Worm (Caenorhabditis elegans) whole organism, L4 larva: Measurements from ENCODE around the gene srt-41.

Experiments
- R02D3.7 ChIP-seq: fragments of 150-350 bp; sonication (generic microtip); optimal IDR thresholded peaks from 3 replicates; lab custom pipeline; 2014; ENCODE audit warnings: missing biosample characterization, missing genetic modification characterization
- T26A8.4 ChIP-seq: fragments of 200-800 bp; sonication (Bioruptor generic); IDR thresholded peaks from 2 replicates; pipeline ENCODE4 v1.3.6; 2022; ENCODE audit warnings: missing genetic modification characterization, missing compliant biosample characterization
- Y5F2A.4 ChIP-seq: fragments of 200-800 bp; sonication (Bioruptor generic); optimal IDR thresholded peaks from 2 replicates; lab custom pipeline; 2018; ENCODE audit warnings: mild to moderate bottlenecking, missing genetic modification characterization, missing compliant biosample characterization
- arid-1 ChIP-seq: fragments of 200-800 bp; sonication (Bioruptor generic); conservative IDR thresholded peaks from 2 replicates; pipeline ENCODE4 v1.3.6; 2022; ENCODE audit warnings: missing genetic modification reagents, missing genetic modification characterization, missing compliant biosample characterization
- ceh-20 ChIP-seq: fragments of 200-800 bp; sonication (Bioruptor generic); IDR thresholded peaks from 2 replicates; pipeline ENCODE4 v1.3.6; 2022; ENCODE audit warnings: missing genetic modification reagents, missing genetic modification characterization, missing compliant biosample characterization
- ceh-44 ChIP-seq: fragments of 200-800 bp; sonication (Bioruptor generic); IDR thresholded peaks from 2 replicates; pipeline ENCODE4 v1.3.6; 2022; ENCODE audit warnings: missing genetic modification reagents, missing genetic modification characterization, missing compliant biosample characterization
- daf-16 ChIP-seq, 3 experiments: sonication (generic microtip); optimal IDR thresholded peaks; 2 replicates each; lab custom pipeline; 2016 to 2017; ENCODE audit warnings: missing genetic modification characterization in 3 of 3, missing genetic modification reagents in 3 of 3, mild to moderate bottlenecking in 2 of 3, missing compliant biosample characterization in 2 of 3, missing biosample characterization in 1 of 3, moderate library complexity in 1 of 3
- daf-19 ChIP-seq: fragments of 200-800 bp; sonication (Bioruptor generic); conservative IDR thresholded peaks from 2 replicates; pipeline ENCODE4 v1.3.6; 2022; ENCODE audit warnings: missing genetic modification characterization, missing compliant biosample characterization
- dmd-8 ChIP-seq: fragments of 200-800 bp; sonication (Bioruptor generic); IDR thresholded peaks from 2 replicates; pipeline ENCODE4 v1.3.6; 2022; ENCODE audit warnings: missing genetic modification characterization, missing compliant biosample characterization
- dpl-1 ChIP-seq: fragments of 150-350 bp; optimal IDR thresholded peaks from 2 replicates; lab custom pipeline; 2014; ENCODE audit warnings: missing biosample characterization, missing genetic modification reagents, missing genetic modification characterization
- duxl-1 ChIP-seq: sonication (generic microtip); optimal IDR thresholded peaks from 2 replicates; lab custom pipeline; 2016; ENCODE audit warnings: mild to moderate bottlenecking, missing genetic modification characterization, moderate library complexity, missing compliant biosample characterization; ENCODE audit not compliant: poor library complexity
- egl-43 ChIP-seq: fragments of 200-800 bp; sonication (Bioruptor generic); IDR thresholded peaks from 2 replicates; pipeline ENCODE4 v1.3.6; 2022; ENCODE audit warnings: missing genetic modification reagents, missing genetic modification characterization, missing compliant biosample characterization
- fkh-10 ChIP-seq: fragments of 150-350 bp; optimal IDR thresholded peaks from 2 replicates; lab custom pipeline; 2014; ENCODE audit warnings: missing biosample characterization, missing genetic modification reagents, missing genetic modification characterization
- fos-1 ChIP-seq: fragments of 150-350 bp; optimal IDR thresholded peaks from 2 replicates; lab custom pipeline; 2014; ENCODE audit warnings: missing biosample characterization, missing genetic modification characterization
- hif-1 ChIP-seq, 2 experiments: sonication (generic microtip); optimal IDR thresholded peaks; 2 replicates each; lab custom pipeline; 2016 to 2017; ENCODE audit warnings: missing compliant biosample characterization in 2 of 2, missing genetic modification characterization in 2 of 2, missing genetic modification reagents in 2 of 2, missing genotype in 2 of 2, mild to moderate bottlenecking in 1 of 2
- hlh-11 ChIP-seq: fragments of 200-800 bp; sonication (Bioruptor generic); optimal IDR thresholded peaks from 2 replicates; lab custom pipeline; 2018; ENCODE audit warnings: mild to moderate bottlenecking, missing genetic modification characterization, missing compliant biosample characterization
- jun-1 ChIP-seq: fragments of 150-350 bp; optimal IDR thresholded peaks from 2 replicates; lab custom pipeline; 2014; ENCODE audit warnings: missing biosample characterization, missing genetic modification reagents, missing genetic modification characterization
- lin-1 ChIP-seq: fragments of 200-800 bp; sonication (Bioruptor generic); IDR thresholded peaks from 2 replicates; pipeline ENCODE4 v1.3.6; 2022; ENCODE audit warnings: missing genetic modification reagents, missing genetic modification characterization, missing compliant biosample characterization
- nhr-111 ChIP-seq: fragments of 200-800 bp; sonication (Bioruptor generic); optimal IDR thresholded peaks from 2 replicates; lab custom pipeline; 2018; ENCODE audit warnings: mild to moderate bottlenecking, missing genetic modification characterization, missing compliant biosample characterization
- nhr-237 ChIP-seq: sonication (generic microtip); optimal IDR thresholded peaks from 2 replicates; lab custom pipeline; 2017; ENCODE audit warnings: missing biosample characterization, missing genetic modification characterization
- nhr-25 ChIP-seq: sonication (generic microtip); optimal IDR thresholded peaks from 2 replicates; lab custom pipeline; 2017; ENCODE audit warnings: missing genetic modification characterization, mild to moderate bottlenecking, missing compliant biosample characterization, antibody characterized with exemption, moderate library complexity, borderline replicate concordance; ENCODE audit not compliant: insufficient read depth
- nhr-6 ChIP-seq: fragments of 150-350 bp; optimal IDR thresholded peaks from 2 replicates; lab custom pipeline; 2014; ENCODE audit warnings: missing biosample characterization, missing genetic modification characterization
- php-3 ChIP-seq: fragments of 200-800 bp; sonication (Bioruptor generic); IDR thresholded peaks from 2 replicates; pipeline ENCODE4 v1.3.6; 2022; ENCODE audit warnings: missing genetic modification reagents, missing genetic modification characterization, missing compliant biosample characterization
- sdz-12 ChIP-seq: fragments of 200-800 bp; sonication (Bioruptor generic); optimal IDR thresholded peaks from 2 replicates; lab custom pipeline; 2018; ENCODE audit warnings: mild to moderate bottlenecking, missing genetic modification characterization, missing compliant biosample characterization
- unc-130 ChIP-seq: sonication (generic microtip); optimal IDR thresholded peaks from 2 replicates; lab custom pipeline; 2016; ENCODE audit warnings: missing genetic modification reagents, missing genetic modification characterization, missing compliant biosample characterization
- ztf-7 ChIP-seq: fragments of 150-350 bp; optimal IDR thresholded peaks from 2 replicates; lab custom pipeline; 2014; ENCODE audit warnings: missing biosample characterization, missing genetic modification characterization

The srt-41 gene

DNA sequence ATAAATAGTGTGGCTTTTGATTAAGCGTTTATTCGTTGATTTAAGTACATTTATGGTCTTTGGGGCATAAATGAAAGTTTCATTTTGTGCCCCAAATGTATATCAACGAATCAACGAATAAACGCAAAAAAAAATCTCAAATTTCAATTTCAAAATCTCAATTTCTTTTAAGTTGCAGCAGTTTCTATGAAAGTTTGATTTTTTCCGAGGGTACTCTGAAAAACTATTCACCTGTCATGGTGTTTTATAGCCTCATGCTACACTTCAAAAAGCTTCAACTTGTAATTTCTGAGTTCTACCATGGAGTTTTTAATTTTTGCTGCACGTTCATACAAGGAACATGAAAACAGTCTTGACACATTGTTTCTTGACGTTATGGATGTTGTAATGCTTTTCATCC is 50.4 kb downstream of the srt-41 start, which contains the start of gene ZK697.1:
Gene ZK697.1 (plus strand): TSS at position 301 of the 400 bp plus-strand sequence.
- TF ChIP-seq egl-43: no peak
- no peak for TF ChIP-seq duxl-1 (tag; lab: Kevin White, UChicago)
- no peak for TF ChIP-seq arid-1 (GFP tag; lab: Robert Waterston, UW)
- TF ChIP-seq php-3 (GFP tag; lab: Robert Waterston, UW): no peak
- TF ChIP-seq nhr-25 (tag; lab: Kevin White, UChicago): no peak
- no peak for TF ChIP-seq nhr-237 (tag; lab: Kevin White, UChicago)
- no peak for TF ChIP-seq dpl-1 (GFP tag; lab: Kevin White, UChicago)
- no peak for TF ChIP-seq T26A8.4 (GFP tag; lab: Robert Waterston, UW)
- TF ChIP-seq, all 104 proteins: peak for 0

- TF ChIP-seq daf-19 (GFP tag; lab: Robert Waterston, UW): no peak
- TF ChIP-seq hif-1 (tag; optimal IDR thresholded peaks at IDR 0.05; lab: Kevin White, UChicago): no peak
- TF ChIP-seq arid-1 (GFP tag; lab: Robert Waterston, UW): no peak
- TF ChIP-seq jun-1 (tag; lab: Kevin White, UChicago): no peak
- no peak for TF ChIP-seq nhr-111 (GFP tag; lab: Kevin White, UChicago)
- TF ChIP-seq fos-1 (tag; lab: Kevin White, UChicago): no peak
- no peak for TF ChIP-seq sdz-12 (GFP tag; lab: Kevin White, UChicago)
- no peak for TF ChIP-seq ceh-44 (GFP tag; lab: Robert Waterston, UW)
- no peak for TF ChIP-seq lin-1 (GFP tag; lab: Robert Waterston, UW)
- no peak for TF ChIP-seq R02D3.7 (tag; lab: Kevin White, UChicago)
- no peak for TF ChIP-seq fkh-10 (GFP tag; lab: Kevin White, UChicago)
- no peak for TF ChIP-seq Y5F2A.4 (GFP tag; lab: Kevin White, UChicago)
- TF ChIP-seq nhr-6 (tag; lab: Kevin White, UChicago): no peak
- TF ChIP-seq dmd-8 (GFP tag; lab: Robert Waterston, UW): no peak
- no peak for TF ChIP-seq unc-130 (GFP tag; lab: Kevin White, UChicago)
- TF ChIP-seq hlh-11 (tag; lab: Kevin White, UChicago): no peak
- TF ChIP-seq ceh-20: no peak
- no peak for TF ChIP-seq daf-16 (GFP tag; optimal IDR thresholded peaks at IDR 0.05; lab: Kevin White, UChicago)
- no peak for TF ChIP-seq daf-16 (tag; optimal IDR thresholded peaks at IDR 0.05; lab: Kevin White, UChicago)
- no peak for TF ChIP-seq ztf-7
Observed at ce11 chrV:1751449-1751848, 51.5 kb downstream of the srt-41 start, which contains the start of gene srh-199. srh-199 (minus strand) TSS chrV:1751549.
